Worm (Caenorhabditis elegans) whole organism, mixed stage, embryonic: ENCODE results near the gene Y54E2A.7.

Experiments
- M03D4.4 ChIP-seq: sonication (generic microtip); optimal IDR thresholded peaks from 2 replicates; lab custom pipeline; 2017; ENCODE audit warnings: mild to moderate bottlenecking, missing genetic modification characterization, missing compliant biosample characterization
- bed-3 ChIP-seq: fragments of 200-800 bp; sonication (Bioruptor generic); optimal IDR thresholded peaks from 3 replicates; lab custom pipeline; 2018; ENCODE audit warnings: mild to moderate bottlenecking, missing genetic modification characterization, moderate library complexity, missing compliant biosample characterization
- blmp-1 ChIP-seq: fragments of 150-350 bp; optimal IDR thresholded peaks from 2 replicates; lab custom pipeline; 2014; ENCODE audit warnings: missing biosample characterization, missing genetic modification characterization
- ceh-39 ChIP-seq: fragments of 150-350 bp; optimal IDR thresholded peaks from 2 replicates; lab custom pipeline; 2014; ENCODE audit warnings: missing biosample characterization, missing genetic modification characterization
- ceh-43 ChIP-seq: fragments of 200-800 bp; sonication (Bioruptor generic); optimal IDR thresholded peaks from 2 replicates; lab custom pipeline; 2018; ENCODE audit warnings: mild to moderate bottlenecking, missing genetic modification characterization, moderate library complexity, missing compliant biosample characterization
- ceh-83 ChIP-seq: fragments of 200-800 bp; sonication (Bioruptor generic); optimal IDR thresholded peaks from 2 replicates; lab custom pipeline; 2018; ENCODE audit warnings: mild to moderate bottlenecking, missing genetic modification characterization, missing compliant biosample characterization
- ces-1 ChIP-seq: fragments of 150-350 bp; optimal IDR thresholded peaks from 2 replicates; lab custom pipeline; 2014; ENCODE audit warnings: missing biosample characterization, missing genetic modification reagents, missing genetic modification characterization
- cnd-1 ChIP-seq: fragments of 200-800 bp; sonication (Bioruptor generic); optimal IDR thresholded peaks from 2 replicates; lab custom pipeline; 2018; ENCODE audit warnings: mild to moderate bottlenecking, missing genetic modification characterization, missing compliant biosample characterization
- drap-1 ChIP-seq: fragments of 200-800 bp; sonication (Bioruptor generic); optimal IDR thresholded peaks from 3 replicates; lab custom pipeline; 2018; ENCODE audit warnings: mild to moderate bottlenecking, missing genetic modification characterization, missing compliant biosample characterization
- elt-1 ChIP-seq: sonication (generic microtip); optimal IDR thresholded peaks from 2 replicates; lab custom pipeline; 2017; ENCODE audit warnings: missing genetic modification characterization, mild to moderate bottlenecking, missing compliant biosample characterization, antibody characterized with exemption, moderate library complexity, borderline replicate concordance; ENCODE audit not compliant: insufficient read depth
- flh-1 ChIP-seq: fragments of 200-800 bp; sonication (Bioruptor generic); optimal IDR thresholded peaks from 2 replicates; lab custom pipeline; 2018; ENCODE audit warnings: mild to moderate bottlenecking, missing genetic modification characterization, moderate library complexity, missing compliant biosample characterization
- ham-2 ChIP-seq: fragments of 200-800 bp; sonication (Bioruptor generic); optimal IDR thresholded peaks from 2 replicates; lab custom pipeline; 2018; ENCODE audit warnings: mild to moderate bottlenecking, missing genetic modification characterization, missing compliant biosample characterization
- hlh-1 ChIP-seq: fragments of 150-350 bp; optimal IDR thresholded peaks from 2 replicates; lab custom pipeline; 2014; ENCODE audit warnings: missing biosample characterization, missing genetic modification reagents, missing genetic modification characterization
- lin-13 ChIP-seq: fragments of 150-350 bp; optimal IDR thresholded peaks from 2 replicates; lab custom pipeline; 2014; ENCODE audit warnings: missing biosample characterization, missing genetic modification characterization
- lsy-2 ChIP-seq: fragments of 150-350 bp; optimal IDR thresholded peaks from 2 replicates; lab custom pipeline; 2014; ENCODE audit warnings: missing biosample characterization, missing genetic modification characterization
- mab-5 ChIP-seq: fragments of 150-350 bp; optimal IDR thresholded peaks from 2 replicates; lab custom pipeline; 2014; ENCODE audit warnings: missing biosample characterization, missing genetic modification characterization
- mep-1 ChIP-seq: fragments of 150-350 bp; optimal IDR thresholded peaks from 2 replicates; lab custom pipeline; 2017; ENCODE audit warnings: missing biosample characterization, missing genetic modification reagents, missing genetic modification characterization, inconsistent platforms
- nhr-12 ChIP-seq: fragments of 150-350 bp; optimal IDR thresholded peaks from 2 replicates; lab custom pipeline; 2014; ENCODE audit warnings: missing biosample characterization, missing genetic modification characterization
- nhr-2 ChIP-seq: fragments of 150-350 bp; optimal IDR thresholded peaks from 2 replicates; lab custom pipeline; 2014; ENCODE audit warnings: missing biosample characterization, missing genetic modification characterization
- nhr-28 ChIP-seq: fragments of 150-350 bp; optimal IDR thresholded peaks from 2 replicates; lab custom pipeline; 2014; ENCODE audit warnings: missing biosample characterization, missing genetic modification characterization
- nhr-76 ChIP-seq: sonication (generic microtip); optimal IDR thresholded peaks from 2 replicates; lab custom pipeline; 2017; ENCODE audit warnings: missing biosample characterization, missing genetic modification characterization
- pha-4 ChIP-seq: fragments of 150-350 bp; optimal IDR thresholded peaks from 2 replicates; lab custom pipeline; 2018; ENCODE audit warnings: missing biosample characterization, missing genetic modification reagents, missing genetic modification characterization
- sem-2 ChIP-seq: fragments of 200-800 bp; sonication (Bioruptor generic); optimal IDR thresholded peaks from 2 replicates; lab custom pipeline; 2018; ENCODE audit warnings: mild to moderate bottlenecking, missing genetic modification characterization, missing compliant biosample characterization
- snpc-4 ChIP-seq: fragments of 150-350 bp; optimal IDR thresholded peaks from 2 replicates; lab custom pipeline; 2014; ENCODE audit warnings: missing biosample characterization, missing genetic modification characterization
- sptf-1 ChIP-seq: sonication (generic microtip); optimal IDR thresholded peaks from 2 replicates; lab custom pipeline; 2017; ENCODE audit warnings: mild to moderate bottlenecking, missing genetic modification characterization, moderate library complexity, missing compliant biosample characterization
- tbx-8 ChIP-seq: fragments of 200-800 bp; sonication (Bioruptor generic); optimal IDR thresholded peaks from 2 replicates; lab custom pipeline; 2018; ENCODE audit warnings: mild to moderate bottlenecking, missing genetic modification characterization, moderate library complexity, missing compliant biosample characterization
- unc-39 ChIP-seq: fragments of 150-350 bp; optimal IDR thresholded peaks from 2 replicates; lab custom pipeline; 2014; ENCODE audit warnings: missing biosample characterization, missing genetic modification characterization
- unc-62 ChIP-seq: fragments of 150-350 bp; optimal IDR thresholded peaks from 2 replicates; lab custom pipeline; 2014; ENCODE audit warnings: missing biosample characterization, missing genetic modification reagents, missing genetic modification characterization
- ztf-11 ChIP-seq: fragments of 150-350 bp; optimal IDR thresholded peaks from 2 replicates; lab custom pipeline; 2014; ENCODE audit warnings: missing biosample characterization, missing genetic modification characterization

Y54E2A.7 gene

DNA sequence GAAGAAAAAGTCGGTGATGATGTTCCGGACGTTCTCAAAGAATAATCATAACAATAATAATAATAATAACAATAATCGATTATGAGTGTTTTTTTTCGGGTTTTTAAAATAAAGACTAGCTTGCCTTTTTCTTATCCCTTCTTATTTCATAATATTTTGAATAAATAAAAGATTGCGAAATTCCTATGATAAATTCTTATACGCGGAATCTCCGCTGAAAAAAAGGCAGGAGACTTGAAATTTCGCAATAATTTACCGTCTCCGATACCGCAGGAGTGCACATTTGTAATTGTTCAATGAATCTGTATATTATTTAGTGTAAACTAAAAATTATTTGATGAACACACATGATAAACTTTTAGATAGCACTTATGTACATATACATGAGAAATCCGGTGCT lies 19.7 kb upstream of the Y54E2A.7 start:
- no peak for TF ChIP-seq sem-2 (GFP tag; lab: Kevin White, UChicago)
- no peak for TF ChIP-seq ceh-43 (GFP tag; lab: Kevin White, UChicago)
- TF ChIP-seq unc-62 (GFP tag; lab: Kevin White, UChicago): no peak

DNA sequence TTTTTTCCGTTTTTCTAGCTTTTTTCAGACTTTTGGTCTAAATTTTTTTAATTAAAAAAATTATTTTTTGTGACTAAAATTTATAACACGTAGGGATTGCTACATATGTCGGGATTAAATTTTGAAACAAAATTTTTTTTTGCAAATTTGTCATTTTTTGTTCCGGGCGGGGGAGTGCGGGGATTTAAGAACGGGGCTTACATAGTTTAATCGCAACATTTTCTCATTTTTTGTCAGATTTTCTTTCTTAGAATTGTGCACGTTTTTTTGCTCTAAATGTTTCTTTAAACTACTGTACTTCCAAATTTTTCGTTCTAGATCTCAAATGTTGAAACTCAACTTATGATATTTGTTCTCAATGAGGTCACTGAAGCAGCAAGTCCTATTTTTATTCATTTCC lies 17.9 kb upstream of the Y54E2A.7 start, which contains the start of gene Y54E2A.10:
Y54E2A.10 (plus strand) TSS at position 301 of the 400 bp plus-strand sequence.
- TF ChIP-seq nhr-2 (tag; lab: Kevin White, UChicago) (no peak), hlh-1 (tag; lab: Kevin White, UChicago) (no peak), unc-62 (GFP tag; lab: Kevin White, UChicago) (no peak), elt-1 (tag; lab: Kevin White, UChicago) (no peak), cnd-1 (no peak), snpc-4 (no peak), unc-39 (tag; lab: Kevin White, UChicago) (no peak), ces-1 (GFP tag; lab: Kevin White, UChicago) (no peak), mab-5 (tag; lab: Kevin White, UChicago) (no peak), M03D4.4 (tag; lab: Kevin White, UChicago) (no peak), nhr-76 (tag; lab: Kevin White, UChicago) (no peak), ceh-39 (no peak)

DNA sequence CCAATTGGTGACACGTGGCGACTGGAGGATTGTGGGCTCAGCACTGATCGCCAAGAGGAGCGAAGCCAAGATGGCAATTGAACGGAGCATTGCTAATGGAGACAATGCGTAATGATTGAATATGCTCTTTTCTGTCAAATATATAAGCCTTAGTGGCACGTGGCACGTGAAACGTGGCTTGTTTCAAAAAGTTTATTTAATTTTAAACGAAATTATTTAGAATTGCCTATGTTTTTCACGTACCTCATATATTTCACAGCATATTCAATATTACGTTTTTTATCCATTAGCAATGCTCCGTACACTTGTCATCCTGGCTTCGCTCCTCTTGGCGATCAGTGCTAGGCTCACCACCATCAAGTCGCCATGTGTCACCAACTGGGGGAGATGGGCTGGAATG lies 13.1 kb upstream of the Y54E2A.7 start, which contains the start of gene Y54E2A.9:
Y54E2A.9 (minus strand) TSS at position 101 of the 400 bp plus-strand sequence.
- TF ChIP-seq unc-39 (tag; lab: Kevin White, UChicago): no peak
- TF ChIP-seq ceh-83 (GFP tag; lab: Kevin White, UChicago): no peak
- no peak for TF ChIP-seq lin-13 (tag; lab: Kevin White, UChicago)
- TF ChIP-seq ces-1 (GFP tag; lab: Kevin White, UChicago): no peak
- no peak for TF ChIP-seq bed-3
- TF ChIP-seq lsy-2 (tag; lab: Kevin White, UChicago): no peak
- TF ChIP-seq unc-62 (GFP tag; lab: Kevin White, UChicago): no peak
- no peak for TF ChIP-seq drap-1 (GFP tag; lab: Kevin White, UChicago)
- no peak for TF ChIP-seq elt-1 (tag; lab: Kevin White, UChicago)

DNA sequence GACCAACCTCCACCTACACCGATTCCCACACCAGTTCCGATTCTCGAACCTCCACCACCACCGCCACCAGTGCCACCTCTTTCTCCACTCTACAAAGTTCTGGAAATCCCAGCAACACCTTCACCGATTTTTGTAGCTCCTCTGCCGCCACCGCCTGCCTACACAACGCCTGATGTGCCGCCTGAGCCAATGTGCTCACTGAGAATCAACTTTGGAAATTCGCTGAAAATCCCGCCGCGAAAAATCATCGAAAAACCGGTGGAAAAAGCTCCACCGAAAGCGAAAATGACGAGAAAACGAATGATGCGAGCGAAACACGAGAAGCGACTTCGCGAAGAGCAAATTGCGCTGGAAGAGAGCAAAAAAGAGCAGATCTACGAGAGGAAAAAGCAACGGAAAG lies 7.0 kb upstream of the Y54E2A.7 start:
- TF ChIP-seq bed-3 (no peak), tbx-8 (GFP tag; lab: Kevin White, UChicago) (no peak), unc-39 (tag; lab: Kevin White, UChicago) (no peak), ham-2 (GFP tag; lab: Kevin White, UChicago) (no peak), cnd-1 (no peak), M03D4.4 (tag; lab: Kevin White, UChicago) (no peak), drap-1 (GFP tag; lab: Kevin White, UChicago) (no peak), nhr-12 (no peak), hlh-1 (tag; lab: Kevin White, UChicago) (no peak), mep-1 (tag; lab: Kevin White, UChicago) (no peak), ztf-11 (tag; lab: Kevin White, UChicago) (no peak), nhr-76 (tag; lab: Kevin White, UChicago) (no peak), snpc-4 (no peak), unc-62 (GFP tag; lab: Kevin White, UChicago) (no peak), pha-4 (tag; lab: Kevin White, UChicago) (no peak), nhr-28 (tag; lab: Kevin White, UChicago) (no peak), blmp-1 (tag; lab: Kevin White, UChicago) (no peak), flh-1 (GFP tag; lab: Kevin White, UChicago) (no peak)

DNA sequence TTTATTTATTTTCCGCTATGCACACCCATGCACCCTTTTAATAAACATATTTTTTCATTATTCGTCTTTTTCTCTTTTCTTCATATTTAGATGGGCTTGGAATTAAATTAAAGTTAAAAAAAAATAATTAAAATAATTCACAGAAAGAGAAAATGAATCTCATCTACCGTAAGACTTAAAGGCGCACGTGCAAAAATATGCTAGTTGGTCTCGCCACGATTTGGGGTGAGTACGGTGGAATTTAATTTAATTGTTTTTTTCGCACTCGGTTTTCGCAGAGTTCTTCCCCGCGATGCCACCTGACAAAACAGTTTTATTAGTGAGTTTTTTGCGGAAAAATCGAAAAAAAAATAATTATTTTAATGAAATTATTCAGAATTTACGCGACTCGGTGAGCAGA lies 5.3 kb upstream of the Y54E2A.7 start, which contains the start of gene Y54E2A.8:
Y54E2A.8 (plus strand) TSS at position 254 of the 400 bp plus-strand sequence.
- TF ChIP-seq bed-3: no peak
- TF ChIP-seq nhr-28 (tag; lab: Kevin White, UChicago): no peak
- TF ChIP-seq hlh-1 (tag; lab: Kevin White, UChicago): no peak
- TF ChIP-seq ceh-83 (GFP tag; lab: Kevin White, UChicago): no peak

DNA sequence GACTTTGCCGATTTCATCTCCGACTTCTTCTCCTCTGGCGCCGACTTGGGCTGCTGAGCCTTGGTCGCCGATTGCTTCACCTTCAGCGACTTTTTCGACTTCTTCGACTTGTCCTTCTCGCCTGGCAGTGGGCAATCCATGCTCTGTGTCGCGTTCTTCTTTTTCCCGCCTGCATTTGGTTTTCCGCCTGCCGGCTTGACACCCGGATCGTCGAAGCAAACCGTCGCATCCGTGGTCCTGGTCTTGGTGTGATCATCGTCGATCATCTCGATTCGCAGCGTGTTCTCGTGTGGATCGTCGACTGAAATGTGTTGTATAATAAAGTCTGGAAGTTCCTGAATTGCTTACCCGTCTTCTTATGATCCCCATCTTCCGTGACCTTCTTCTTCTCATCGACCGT lies 693 bp downstream of the Y54E2A.7 start:
- TF ChIP-seq sptf-1 (tag; lab: Kevin White, UChicago): no peak
- TF ChIP-seq snpc-4: no peak
- no peak for TF ChIP-seq hlh-1 (tag; lab: Kevin White, UChicago)
- no peak for TF ChIP-seq drap-1 (GFP tag; lab: Kevin White, UChicago)
